Worm (Caenorhabditis elegans) whole organism, midembryonic: ENCODE data around the gene srj-1.

ENCODE experiments used
- T22C8.4 ChIP-seq: fragments of 200-800 bp; sonication (Bioruptor generic); IDR thresholded peaks from 2 replicates; pipeline ENCODE4 v1.3.6; 2022; ENCODE audit warnings: missing genetic modification characterization, missing compliant biosample characterization
- cog-1 ChIP-seq: sonication (generic microtip); optimal IDR thresholded peaks from 2 replicates; lab custom pipeline; 2016; ENCODE audit warnings: missing genetic modification characterization, missing compliant biosample characterization
- ztf-23 ChIP-seq: fragments of 200-800 bp; sonication (Bioruptor generic); IDR thresholded peaks from 2 replicates; pipeline ENCODE4 v1.3.6; 2022; ENCODE audit warnings: missing genetic modification reagents, missing genetic modification characterization, missing compliant biosample characterization

- TF ChIP-seq ztf-23 (no peak), cog-1 (no peak), T22C8.4 (GFP tag; lab: Robert Waterston, UW) (no peak)
Observed at ce11 chrIV:11919067-11919466, 46.2 kb downstream of the srj-1 start.
